Fruit fly (Drosophila melanogaster) whole organism, embryonic: ENCODE measurements around the gene CG14715.

Experiments used
- CG10274 ChIP-seq: fragments of 200-800 bp; sonication (Bioruptor generic); optimal IDR thresholded peaks from 3 replicates; lab custom pipeline; 2017; ENCODE audit warnings: missing biosample characterization, mild to moderate bottlenecking, missing genetic modification characterization
- CG10565 ChIP-seq: fragments of 200-800 bp; sonication (Bioruptor generic); optimal IDR thresholded peaks from 3 replicates; lab custom pipeline; 2016; ENCODE audit warnings: missing biosample characterization, mild to moderate bottlenecking, missing genetic modification characterization
- CG11504 ChIP-seq: fragments of 200-800 bp; sonication (Bioruptor generic); optimal IDR thresholded peaks from 3 replicates; lab custom pipeline; 2019; ENCODE audit warnings: missing biosample characterization, mild to moderate bottlenecking, missing genetic modification characterization, moderate library complexity
- CG13775 ChIP-seq: fragments of 200-800 bp; sonication (Bioruptor generic); optimal IDR thresholded peaks from 3 replicates; lab custom pipeline; 2017; ENCODE audit warnings: missing biosample characterization, mild to moderate bottlenecking, missing genetic modification characterization
- CG13894 ChIP-seq: fragments of 200-800 bp; sonication (Bioruptor generic); optimal IDR thresholded peaks from 3 replicates; lab custom pipeline; 2018; ENCODE audit warnings: missing biosample characterization, mild to moderate bottlenecking, missing genetic modification characterization, moderate library complexity
- CG14965 ChIP-seq: fragments of 200-800 bp; sonication (Bioruptor generic); optimal IDR thresholded peaks from 2 replicates; lab custom pipeline; 2016; ENCODE audit warnings: missing biosample characterization, missing genetic modification characterization, borderline replicate concordance
- CG15269 ChIP-seq: fragments of 200-800 bp; sonication (Bioruptor generic); optimal IDR thresholded peaks from 2 replicates; lab custom pipeline; 2018; ENCODE audit warnings: missing biosample characterization, mild to moderate bottlenecking, missing genetic modification characterization, moderate library complexity
- CG16815 ChIP-seq: fragments of 200-800 bp; sonication (Bioruptor generic); optimal IDR thresholded peaks from 3 replicates; lab custom pipeline; 2017; ENCODE audit warnings: missing biosample characterization, mild to moderate bottlenecking, missing genetic modification characterization
- CG17612 ChIP-seq: fragments of 200-800 bp; sonication (Bioruptor generic); IDR thresholded peaks from 2 replicates; pipeline ENCODE4 v1.3.6; 2022; ENCODE audit warnings: missing biosample characterization, missing genetic modification characterization
- CG17829 ChIP-seq: fragments of 200-800 bp; optimal IDR thresholded peaks from 2 replicates; lab custom pipeline; 2019; ENCODE audit warnings: missing biosample characterization, mild to moderate bottlenecking, missing genetic modification characterization, moderate library complexity
- CG2889 ChIP-seq: fragments of 200-800 bp; sonication (Bioruptor generic); IDR thresholded peaks from 3 replicates; pipeline ENCODE4 v1.3.6; 2022; ENCODE audit warnings: missing biosample characterization, missing genetic modification characterization
- CG34422 ChIP-seq: fragments of 200-800 bp; sonication (Bioruptor generic); IDR thresholded peaks from 3 replicates; pipeline ENCODE4 v1.3.6; 2022; ENCODE audit warnings: missing biosample characterization, missing genetic modification characterization
- CG3995 ChIP-seq: fragments of 200-800 bp; sonication (Bioruptor generic); optimal IDR thresholded peaks from 3 replicates; lab custom pipeline; 2016; ENCODE audit warnings: missing biosample characterization, missing genetic modification characterization
- CG5180 ChIP-seq: fragments of 200-800 bp; sonication (Bioruptor generic); optimal IDR thresholded peaks from 3 replicates; lab custom pipeline; 2017; ENCODE audit warnings: missing biosample characterization, missing genetic modification characterization, mild to moderate bottlenecking, moderate library complexity, missing genetic modification reagents
- CG7928 ChIP-seq: fragments of 200-800 bp; sonication (Bioruptor generic); optimal IDR thresholded peaks from 2 replicates; lab custom pipeline; 2017; ENCODE audit warnings: missing biosample characterization, mild to moderate bottlenecking, missing genetic modification characterization
- CG9215 ChIP-seq: fragments of 200-800 bp; sonication (Bioruptor generic); IDR thresholded peaks from 2 replicates; pipeline ENCODE4 v1.3.6; 2022; ENCODE audit warnings: missing biosample characterization, missing genetic modification characterization
- CG9876 ChIP-seq: fragments of 200-800 bp; sonication (Bioruptor generic); optimal IDR thresholded peaks from 2 replicates; lab custom pipeline; 2016; ENCODE audit warnings: missing biosample characterization, missing genetic modification characterization
- CG9932 ChIP-seq: fragments of 200-800 bp; sonication (Bioruptor generic); IDR thresholded peaks from 2 replicates; pipeline ENCODE4 v1.3.6; 2022; ENCODE audit warnings: missing biosample characterization, missing genetic modification characterization
- CTCF ChIP-seq: fragments of 200-800 bp; sonication (Bioruptor generic); optimal IDR thresholded peaks from 2 replicates; lab custom pipeline; 2017; ENCODE audit warnings: missing biosample characterization, mild to moderate bottlenecking, missing genetic modification characterization, moderate library complexity
- CrebB ChIP-seq: fragments of 200-800 bp; sonication (Bioruptor generic); optimal IDR thresholded peaks from 3 replicates; lab custom pipeline; 2018; ENCODE audit warnings: missing biosample characterization, mild to moderate bottlenecking, missing genetic modification characterization
- Eip74EF ChIP-seq, 2 experiments: fragments of 200-800 bp in 1 of 2; fragments of >200 bp in 1 of 2; sonication (Bioruptor generic) in 1 of 2; optimal IDR thresholded peaks; 2 replicates each; lab custom pipeline; 2017 to 2019; ENCODE audit warnings: missing biosample characterization in 2 of 2, missing genetic modification characterization in 2 of 2, mild to moderate bottlenecking in 1 of 2, moderate library complexity in 1 of 2
- Fer2 ChIP-seq: fragments of 200-800 bp; sonication (Bioruptor generic); optimal IDR thresholded peaks from 2 replicates; lab custom pipeline; 2018; ENCODE audit warnings: missing biosample characterization, mild to moderate bottlenecking, missing genetic modification characterization, moderate library complexity
- GATAe ChIP-seq: fragments of 200-800 bp; sonication (Bioruptor generic); conservative IDR thresholded peaks from 2 replicates; pipeline ENCODE4 v1.3.6; 2022; ENCODE audit warnings: missing biosample characterization, missing genetic modification characterization
- Hmr ChIP-seq: fragments of 200-800 bp; sonication (Bioruptor generic); optimal IDR thresholded peaks from 3 replicates; lab custom pipeline; 2017; ENCODE audit warnings: mild to moderate bottlenecking, missing biosample characterization, missing genetic modification reagents, missing genetic modification characterization
- Hr3 ChIP-seq: fragments of 200-800 bp; sonication (Bioruptor generic); optimal IDR thresholded peaks from 3 replicates; lab custom pipeline; 2016; ENCODE audit warnings: missing biosample characterization, missing genetic modification characterization
- Lim3 ChIP-seq: fragments of 200-800 bp; sonication (Bioruptor generic); IDR thresholded peaks from 2 replicates; pipeline ENCODE4 v1.3.6; 2022; ENCODE audit warnings: missing biosample characterization, missing genetic modification characterization
- Meics ChIP-seq: fragments of 200-800 bp; sonication (Bioruptor generic); optimal IDR thresholded peaks from 2 replicates; lab custom pipeline; 2017; ENCODE audit warnings: missing biosample characterization, mild to moderate bottlenecking, missing genetic modification characterization
- PHDP ChIP-seq: fragments of 200-800 bp; sonication (Bioruptor generic); optimal IDR thresholded peaks from 3 replicates; lab custom pipeline; 2018; ENCODE audit warnings: missing biosample characterization, mild to moderate bottlenecking, missing genetic modification characterization, moderate library complexity
- Ptx1 ChIP-seq: fragments of 200-800 bp; sonication (Bioruptor generic); IDR thresholded peaks from 2 replicates; pipeline ENCODE4 v1.3.6; 2022; ENCODE audit warnings: missing biosample characterization, missing genetic modification characterization
- Sin3A ChIP-seq: fragments of >200 bp; optimal IDR thresholded peaks from 2 replicates; lab custom pipeline; 2018
- Sry-β ChIP-seq: fragments of 200-800 bp; sonication (Bioruptor generic); optimal IDR thresholded peaks from 2 replicates; lab custom pipeline; 2018; ENCODE audit warnings: missing biosample characterization, mild to moderate bottlenecking, missing genetic modification characterization, moderate library complexity
- TFAM ChIP-seq: fragments of 200-800 bp; sonication (Bioruptor generic); optimal IDR thresholded peaks from 2 replicates; lab custom pipeline; 2017; ENCODE audit warnings: missing biosample characterization, missing genetic modification characterization, inconsistent platforms
- bbx ChIP-seq: fragments of 200-800 bp; sonication (Bioruptor generic); IDR thresholded peaks from 2 replicates; pipeline ENCODE4 v1.3.6; 2022; ENCODE audit warnings: missing biosample characterization, missing genetic modification characterization; ENCODE audit not compliant: partially characterized antibody
- chif ChIP-seq, 2 experiments: fragments of 200-800 bp; sonication (Bioruptor generic); optimal IDR thresholded peaks; 3 replicates each; lab custom pipeline; 2016; ENCODE audit warnings: missing biosample characterization in 2 of 2, missing genetic modification characterization in 2 of 2
- crol ChIP-seq: fragments of 200-800 bp; sonication (Bioruptor generic); IDR thresholded peaks from 2 replicates; pipeline ENCODE4 v1.3.6; 2022; ENCODE audit warnings: missing biosample characterization, missing genetic modification characterization
- dimm ChIP-seq: fragments of 200-800 bp; sonication (Bioruptor generic); IDR thresholded peaks from 2 replicates; pipeline ENCODE4 v1.3.6; 2022; ENCODE audit warnings: missing biosample characterization, missing genetic modification characterization
- dm ChIP-seq: fragments of 200-800 bp; sonication (Bioruptor generic); optimal IDR thresholded peaks from 3 replicates; lab custom pipeline; 2016; ENCODE audit warnings: missing biosample characterization, missing genetic modification characterization
- dpn ChIP-seq, 2 experiments: fragments of 200-800 bp; sonication (Bioruptor generic); optimal IDR thresholded peaks; 3 replicates each; lab custom pipeline; 2016; ENCODE audit warnings: missing biosample characterization in 2 of 2, missing genetic modification characterization in 2 of 2
- lov ChIP-seq, 2 experiments: fragments of 200-800 bp in 1 of 2; fragments of >200 bp in 1 of 2; sonication (Bioruptor generic) in 1 of 2; IDR thresholded peaks in 1 of 2; optimal IDR thresholded peaks in 1 of 2; 2 replicates in 1 of 2; 3 replicates in 1 of 2; pipeline versions ENCODE4 v1.3.6 to Lab custom; 2017 to 2022; ENCODE audit warnings: missing biosample characterization in 1 of 2, missing genetic modification characterization in 1 of 2
- nau ChIP-seq: fragments of 200-800 bp; sonication (Bioruptor generic); optimal IDR thresholded peaks from 3 replicates; lab custom pipeline; 2017; ENCODE audit warnings: missing biosample characterization, mild to moderate bottlenecking, missing genetic modification characterization, missing genetic modification reagents
- org-1 ChIP-seq: fragments of 200-800 bp; sonication (Bioruptor generic); optimal IDR thresholded peaks from 2 replicates; lab custom pipeline; 2017; ENCODE audit warnings: missing biosample characterization, missing genetic modification characterization
- p53 ChIP-seq: fragments of 200-800 bp; sonication (Bioruptor generic); optimal IDR thresholded peaks from 2 replicates; lab custom pipeline; 2016; ENCODE audit warnings: missing biosample characterization, missing genetic modification characterization
- pan ChIP-seq, 4 experiments: fragments of >200 bp in 3 of 4; fragments of 200-800 bp in 1 of 4; sonication (Bioruptor generic) in 1 of 4; optimal IDR thresholded peaks in 3 of 4; IDR thresholded peaks in 1 of 4; 2 replicates each; pipeline versions ENCODE4 v1.3.6 to Lab custom; 2017 to 2022; ENCODE audit warnings: missing biosample characterization in 2 of 4, missing genetic modification characterization in 2 of 4, mixed read lengths in 1 of 4
- schlank ChIP-seq: fragments of 200-800 bp; sonication (Bioruptor generic); optimal IDR thresholded peaks from 2 replicates; lab custom pipeline; 2018; ENCODE audit warnings: missing biosample characterization, mild to moderate bottlenecking, missing genetic modification characterization
- sens ChIP-seq: fragments of 200-800 bp; sonication (Bioruptor generic); peaks from one replicate; lab custom pipeline; 2016; ENCODE audit warnings: missing biosample characterization, missing genetic modification characterization
- stc ChIP-seq: fragments of 200-800 bp; sonication (Bioruptor generic); IDR thresholded peaks from 2 replicates; pipeline ENCODE4 v1.3.6; 2022; ENCODE audit warnings: missing biosample characterization, missing genetic modification characterization
- sug ChIP-seq: fragments of 200-800 bp; optimal IDR thresholded peaks from 2 replicates; lab custom pipeline; 2019; ENCODE audit warnings: missing biosample characterization, mild to moderate bottlenecking, missing genetic modification characterization, moderate library complexity
- tio ChIP-seq: fragments of 200-800 bp; sonication (Bioruptor generic); optimal IDR thresholded peaks from 2 replicates; lab custom pipeline; 2017; ENCODE audit warnings: missing biosample characterization, missing genetic modification characterization, inconsistent platforms
- z ChIP-seq: fragments of 200-800 bp; sonication (Bioruptor generic); IDR thresholded peaks from 3 replicates; pipeline ENCODE4 v1.3.6; 2022; ENCODE audit warnings: missing biosample characterization, missing genetic modification characterization
- zen ChIP-seq: fragments of 200-800 bp; sonication (Bioruptor generic); optimal IDR thresholded peaks from 3 replicates; lab custom pipeline; 2018; ENCODE audit warnings: missing biosample characterization, mild to moderate bottlenecking, missing genetic modification characterization, moderate library complexity

CG14715 gene

DNA sequence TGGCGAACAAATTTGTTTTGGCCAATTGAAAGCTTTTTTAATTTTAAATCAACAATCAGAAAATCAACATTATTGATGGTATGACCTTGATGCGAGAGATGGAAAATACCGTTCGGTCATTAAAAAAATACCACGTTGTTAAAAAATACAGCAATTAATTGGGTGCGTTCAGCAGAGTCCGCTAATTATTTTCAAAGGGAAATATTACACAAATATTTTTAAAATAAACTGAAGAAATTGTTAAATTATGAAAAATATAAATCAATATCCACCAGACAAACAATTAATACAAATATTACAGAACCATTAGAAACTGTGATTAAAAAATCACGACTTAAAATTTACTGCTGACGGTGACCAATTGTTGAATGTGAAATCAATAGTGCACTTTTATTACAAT is 4.0 kb downstream of the CG14715 start, which contains the start of gene CG18476 (continued):
- TF ChIP-seq CG13894 (peak; percentile 84), CG15269 (tag; lab: Kevin White, UChicago) (peak; percentile 94), CG11504 (tag; lab: Kevin White, UChicago) (peak; percentile 95), tio (GFP tag; lab: Kevin White, UChicago) (no peak), z (no peak), sug (tag; lab: Kevin White, UChicago) (peak; percentile 85), Hr3 (GFP tag; lab: Kevin White, UChicago) (peak; percentile 86), bbx (GFP tag; lab: Robert Waterston, UW) (no peak), pan (optimal IDR thresholded peaks at IDR 0.05; lab: Kevin White, UChicago) (no peak), pan (GFP tag; optimal IDR thresholded peaks at IDR 0.05 in 1 of 2, IDR thresholded peaks at IDR 0.05 in 1 of 2) (peak in 1 of 2 experiments; percentile 97), CG14965 (GFP tag; lab: Kevin White, UChicago) (no peak), dimm (GFP tag; lab: Robert Waterston, UW) (peak; percentile 58), PHDP (tag; lab: Kevin White, UChicago) (peak; percentile 94), Fer2 (tag; lab: Kevin White, UChicago) (peak; percentile 86), CG10565 (peak; percentile 28), CG17612 (GFP tag; lab: Robert Waterston, UW) (peak; percentile 89), CG17829 (peak; percentile 96), TFAM (no peak), CG7928 (peak; percentile 60), CTCF (GFP tag; lab: Kevin White, UChicago) (peak; percentile 34), CG9932 (GFP tag; lab: Robert Waterston, UW) (peak; percentile 91), org-1 (GFP tag; lab: Kevin White, UChicago) (peak; percentile 69), CG13775 (GFP tag; lab: Kevin White, UChicago) (peak; percentile 88), Sry-β (GFP tag; lab: Kevin White, UChicago) (no peak), CG10274 (GFP tag; lab: Kevin White, UChicago) (peak; percentile 43), CG3995 (GFP tag; lab: Kevin White, UChicago) (peak; percentile 98), nau (GFP tag; lab: Kevin White, UChicago) (no peak), GATAe (GFP tag; lab: Robert Waterston, UW) (peak; percentile 84), p53 (no peak), Ptx1 (peak; percentile 95), Meics (peak; percentile 90), Lim3 (GFP tag; lab: Robert Waterston, UW) (peak; percentile 43; the same call in 1 of the 2 replicates), zen (tag; lab: Kevin White, UChicago) (peak; percentile 94), sens (GFP tag; lab: Kevin White, UChicago) (peak; percentile 96), CG9876 (GFP tag; lab: Kevin White, UChicago) (no peak), CG5180 (GFP tag; lab: Kevin White, UChicago) (peak; percentile 74), CG16815 (GFP tag; lab: Kevin White, UChicago) (peak; percentile 77), CG9215 (peak; percentile 88), CG34422 (GFP tag; lab: Robert Waterston, UW) (peak; percentile 96), dm (GFP tag; lab: Kevin White, UChicago) (peak; percentile 21), CG2889 (GFP tag; lab: Robert Waterston, UW) (peak; percentile 90), Sin3A (lab: Kevin White, UChicago) (no peak), Hmr (GFP tag; lab: Kevin White, UChicago) (peak; percentile 91), chif (GFP tag; optimal IDR thresholded peaks at IDR 0.05; lab: Kevin White, UChicago) (peak; percentile 46 to 74), CrebB (tag; lab: Kevin White, UChicago) (peak; percentile 76), crol (GFP tag; lab: Robert Waterston, UW) (no peak), schlank (tag; lab: Kevin White, UChicago) (peak; percentile 60), stc (GFP tag; lab: Robert Waterston, UW) (peak; percentile 94), lov (optimal IDR thresholded peaks at IDR 0.05; lab: Kevin White, UChicago) (no peak), lov (GFP tag; IDR thresholded peaks at IDR 0.05; lab: Robert Waterston, UW) (peak; percentile 79; the same call in 2 of the 3 replicates), Eip74EF (GFP tag; optimal IDR thresholded peaks at IDR 0.05; lab: Kevin White, UChicago) (peak in 1 of 2 experiments; percentile 89), dpn (GFP tag; optimal IDR thresholded peaks at IDR 0.05; lab: Kevin White, UChicago) (peak; percentile 76 to 89)
